Worm (Caenorhabditis elegans) whole organism, late embryonic: Measurements from ENCODE around the gene ZK616.61.
A peak's percentile ranks its signal among the peaks of the same experiment; 100 is the strongest.

ENCODE experiments used
- C38D4.7 ChIP-seq: fragments of 200-800 bp; sonication (Bioruptor generic); optimal IDR thresholded peaks from 2 replicates; lab custom pipeline; 2018; ENCODE audit warnings: mild to moderate bottlenecking, missing genetic modification characterization, moderate library complexity, missing compliant biosample characterization
- K02D7.2 ChIP-seq: sonication (generic microtip); optimal IDR thresholded peaks from 2 replicates; lab custom pipeline; 2017; ENCODE audit warnings: mild to moderate bottlenecking, missing genetic modification characterization, missing compliant biosample characterization
- K09A11.1 ChIP-seq: sonication (generic microtip); optimal IDR thresholded peaks from 2 replicates; lab custom pipeline; 2017; ENCODE audit warnings: antibody characterized with exemption, mild to moderate bottlenecking, missing genetic modification characterization, missing compliant biosample characterization; ENCODE audit not compliant: insufficient read depth
- ama-1 ChIP-seq: fragments of 150-350 bp; optimal IDR thresholded peaks from 2 replicates; lab custom pipeline; 2014
- ceh-14 ChIP-seq: sonication (generic microtip); optimal IDR thresholded peaks from 2 replicates; lab custom pipeline; 2016; ENCODE audit warnings: missing genotype, missing genetic modification characterization, missing compliant biosample characterization
- ceh-18 ChIP-seq: sonication (generic microtip); optimal IDR thresholded peaks from 2 replicates; lab custom pipeline; 2016; ENCODE audit warnings: missing genetic modification characterization, missing compliant biosample characterization
- ceh-19 ChIP-seq: fragments of 200-800 bp; sonication (Bioruptor generic); optimal IDR thresholded peaks from 2 replicates; lab custom pipeline; 2018; ENCODE audit warnings: mild to moderate bottlenecking, missing genetic modification characterization, missing compliant biosample characterization
- ceh-30 ChIP-seq: fragments of 150-350 bp; optimal IDR thresholded peaks from 2 replicates; lab custom pipeline; 2014; ENCODE audit warnings: missing biosample characterization, missing genetic modification characterization
- ceh-31 ChIP-seq: sonication (generic microtip); optimal IDR thresholded peaks from 2 replicates; lab custom pipeline; 2016; ENCODE audit warnings: missing genetic modification characterization, missing compliant biosample characterization
- ceh-34 ChIP-seq: sonication (generic microtip); optimal IDR thresholded peaks from 2 replicates; lab custom pipeline; 2016; ENCODE audit warnings: mild to moderate bottlenecking, missing genetic modification characterization, missing compliant biosample characterization
- ceh-48 ChIP-seq: sonication (generic microtip); optimal IDR thresholded peaks from 2 replicates; lab custom pipeline; 2016; ENCODE audit warnings: missing genetic modification characterization, inconsistent platforms, missing compliant biosample characterization
- dve-1 ChIP-seq: sonication (generic microtip); optimal IDR thresholded peaks from 2 replicates; lab custom pipeline; 2017; ENCODE audit warnings: antibody characterized with exemption, mild to moderate bottlenecking, missing genetic modification characterization, missing compliant biosample characterization
- elt-2 ChIP-seq: sonication (generic microtip); optimal IDR thresholded peaks from 2 replicates; lab custom pipeline; 2016; ENCODE audit warnings: missing genetic modification reagents, missing genetic modification characterization, missing compliant biosample characterization
- elt-4 ChIP-seq: sonication (generic microtip); optimal IDR thresholded peaks from 2 replicates; lab custom pipeline; 2016; ENCODE audit warnings: missing genetic modification characterization, missing compliant biosample characterization
- eyg-1 ChIP-seq: sonication (generic microtip); optimal IDR thresholded peaks from 2 replicates; lab custom pipeline; 2016; ENCODE audit warnings: missing genotype, missing genetic modification characterization, missing compliant biosample characterization
- fax-1 ChIP-seq: sonication (generic microtip); optimal IDR thresholded peaks from 2 replicates; lab custom pipeline; 2016; ENCODE audit warnings: missing genotype, missing genetic modification characterization, missing compliant biosample characterization
- gmeb-2 ChIP-seq: sonication (generic microtip); optimal IDR thresholded peaks from 2 replicates; lab custom pipeline; 2016; ENCODE audit warnings: missing genetic modification characterization, inconsistent platforms, missing compliant biosample characterization
- hlh-15 ChIP-seq: sonication (generic microtip); optimal IDR thresholded peaks from 2 replicates; lab custom pipeline; 2016; ENCODE audit warnings: missing genetic modification characterization, missing compliant biosample characterization
- hlh-8 ChIP-seq: sonication (generic microtip); optimal IDR thresholded peaks from 2 replicates; lab custom pipeline; 2016; ENCODE audit warnings: missing genotype, missing genetic modification characterization, missing compliant biosample characterization
- lim-6 ChIP-seq: sonication (generic microtip); optimal IDR thresholded peaks from 2 replicates; lab custom pipeline; 2016; ENCODE audit warnings: missing genetic modification characterization, missing compliant biosample characterization
- madf-2 ChIP-seq: sonication (generic microtip); optimal IDR thresholded peaks from 2 replicates; lab custom pipeline; 2017; ENCODE audit warnings: missing genetic modification characterization, missing compliant biosample characterization
- mec-3 ChIP-seq: sonication (generic microtip); optimal IDR thresholded peaks from 2 replicates; lab custom pipeline; 2016; ENCODE audit warnings: borderline replicate concordance, missing genetic modification characterization, missing compliant biosample characterization
- nfya-1 ChIP-seq: sonication (generic microtip); optimal IDR thresholded peaks from 2 replicates; lab custom pipeline; 2017; ENCODE audit warnings: missing genetic modification characterization, mild to moderate bottlenecking, missing compliant biosample characterization, antibody characterized with exemption, moderate library complexity
- nhr-232 ChIP-seq: sonication (generic microtip); optimal IDR thresholded peaks from 2 replicates; lab custom pipeline; 2016; ENCODE audit warnings: missing genetic modification characterization, missing compliant biosample characterization
- npax-4 ChIP-seq: sonication (generic microtip); optimal IDR thresholded peaks from 2 replicates; lab custom pipeline; 2016; ENCODE audit warnings: missing genetic modification characterization, missing compliant biosample characterization
- odd-2 ChIP-seq: sonication (generic microtip); optimal IDR thresholded peaks from 2 replicates; lab custom pipeline; 2017; ENCODE audit warnings: antibody characterized with exemption, mild to moderate bottlenecking, missing genetic modification characterization, missing compliant biosample characterization
- pag-3 ChIP-seq: sonication (generic microtip); optimal IDR thresholded peaks from 2 replicates; lab custom pipeline; 2016; ENCODE audit warnings: missing compliant biosample characterization, missing genetic modification characterization, borderline replicate concordance
- pax-1 ChIP-seq: fragments of 150-350 bp; optimal IDR thresholded peaks from 2 replicates; lab custom pipeline; 2014; ENCODE audit warnings: missing biosample characterization, missing genetic modification characterization
- rnt-1 ChIP-seq: sonication (generic microtip); optimal IDR thresholded peaks from 2 replicates; lab custom pipeline; 2016; ENCODE audit warnings: missing genetic modification characterization, missing compliant biosample characterization
- syd-9 ChIP-seq: sonication (generic microtip); optimal IDR thresholded peaks from 2 replicates; lab custom pipeline; 2016; ENCODE audit warnings: mild to moderate bottlenecking, missing genetic modification characterization, moderate library complexity, missing compliant biosample characterization
- tbx-7 ChIP-seq: sonication (generic microtip); optimal IDR thresholded peaks from 2 replicates; lab custom pipeline; 2016; ENCODE audit warnings: missing genotype, missing genetic modification characterization, missing compliant biosample characterization
- unc-3 ChIP-seq, 2 experiments: fragments of 200-800 bp in 1 of 2; sonication (Bioruptor generic) in 1 of 2; sonication (generic microtip) in 1 of 2; conservative IDR thresholded peaks in 1 of 2; optimal IDR thresholded peaks in 1 of 2; 2 replicates each; pipeline versions ENCODE4 v1.3.6 to Lab custom; 2016 to 2022; ENCODE audit warnings: missing compliant biosample characterization in 2 of 2, missing genetic modification characterization in 2 of 2, missing genetic modification reagents in 1 of 2
- unc-55 ChIP-seq: sonication (generic microtip); optimal IDR thresholded peaks from 2 replicates; lab custom pipeline; 2017; ENCODE audit warnings: missing biosample characterization, missing genetic modification reagents, missing genetic modification characterization
- unc-86 ChIP-seq: sonication (generic microtip); optimal IDR thresholded peaks from 2 replicates; lab custom pipeline; 2016; ENCODE audit warnings: missing genetic modification characterization, missing compliant biosample characterization

Gene ZK616.61

ce11 chrIV:5374946-5375345 is 30.5 kb upstream of the ZK616.61 start:
- TF ChIP-seq ama-1 (no peak), K02D7.2 (tag; lab: Kevin White, UChicago) (no peak)

ce11 chrIV:5377062-5377461 is 28.4 kb upstream of the ZK616.61 start, which contains the start of gene elo-5:
Gene elo-5 (minus strand): TSS chrIV:5377117.
- TF ChIP-seq C38D4.7 (GFP tag; lab: Kevin White, UChicago) (no peak), elt-2 (tag; lab: Kevin White, UChicago) (peak; percentile 39)

- no peak for TF ChIP-seq ceh-34
- TF ChIP-seq hlh-8 (tag; lab: Kevin White, UChicago), result no peak
- no peak for TF ChIP-seq tbx-7 (tag; lab: Kevin White, UChicago)
- TF ChIP-seq hlh-15 (tag; lab: Kevin White, UChicago), result no peak
- TF ChIP-seq pag-3 (tag; lab: Kevin White, UChicago), result no peak
- TF ChIP-seq K02D7.2 (tag; lab: Kevin White, UChicago), result no peak
- TF ChIP-seq elt-4 (tag; lab: Kevin White, UChicago), result no peak
- no peak for TF ChIP-seq fax-1 (tag; lab: Kevin White, UChicago)
- no peak for TF ChIP-seq ceh-31
- no peak for TF ChIP-seq lim-6 (tag; lab: Kevin White, UChicago)
- TF ChIP-seq nfya-1 (tag; lab: Kevin White, UChicago), result no peak
- TF ChIP-seq ceh-48 (tag; lab: Kevin White, UChicago), result no peak
- TF ChIP-seq odd-2, result no peak
- no peak for TF ChIP-seq dve-1 (tag; lab: Kevin White, UChicago)
- TF ChIP-seq ceh-14 (tag; lab: Kevin White, UChicago), result no peak
- no peak for TF ChIP-seq pax-1 (tag; lab: Kevin White, UChicago)
Measured at ce11 chrIV:5380140-5380539, 25.3 kb upstream of the ZK616.61 start.

- no peak for TF ChIP-seq unc-86 (tag; lab: Kevin White, UChicago)
- no peak for TF ChIP-seq ama-1
- no peak for TF ChIP-seq nhr-232
- no peak for TF ChIP-seq odd-2
- TF ChIP-seq rnt-1, result no peak
- no peak for TF ChIP-seq ceh-34
- TF ChIP-seq ceh-30 (tag; lab: Kevin White, UChicago), result no peak
- no peak for TF ChIP-seq ceh-19
- no peak for TF ChIP-seq madf-2 (tag; lab: Kevin White, UChicago)
- TF ChIP-seq mec-3 (tag; lab: Kevin White, UChicago), result no peak
- no peak for TF ChIP-seq K09A11.1 (tag; lab: Kevin White, UChicago)
Measured at ce11 chrIV:5381334-5381733, 24.1 kb upstream of the ZK616.61 start, which contains the start of gene F41H10.2. Gene F41H10.2 (plus strand): TSS chrIV:5381634.

ce11 chrIV:5382609-5383008 is 22.8 kb upstream of the ZK616.61 start, which contains the start of gene F41H10.1:
Gene F41H10.1 (plus strand): TSS chrIV:5382909.
- TF ChIP-seq K02D7.2 (tag; lab: Kevin White, UChicago), result no peak
- no peak for TF ChIP-seq ceh-31
- no peak for TF ChIP-seq pag-3 (tag; lab: Kevin White, UChicago)
- TF ChIP-seq ceh-18 (tag; lab: Kevin White, UChicago), result no peak
- no peak for TF ChIP-seq npax-4 (tag; lab: Kevin White, UChicago)
- TF ChIP-seq eyg-1 (tag; lab: Kevin White, UChicago), result no peak
- TF ChIP-seq ceh-14 (tag; lab: Kevin White, UChicago), result no peak
- no peak for TF ChIP-seq ceh-30 (tag; lab: Kevin White, UChicago)
- TF ChIP-seq syd-9 (tag; lab: Kevin White, UChicago), result no peak
- no peak for TF ChIP-seq dve-1 (tag; lab: Kevin White, UChicago)
- no peak for TF ChIP-seq unc-55 (GFP tag; lab: Kevin White, UChicago)
- no peak for TF ChIP-seq unc-3 (GFP tag; conservative IDR thresholded peaks at IDR 0.05; lab: Robert Waterston, UW)
- TF ChIP-seq unc-3 (tag; optimal IDR thresholded peaks at IDR 0.05; lab: Kevin White, UChicago), result no peak
- no peak for TF ChIP-seq gmeb-2
